Fruit fly (Drosophila melanogaster) whole organism, embryonic: ENCODE measurements around the gene CG32278.

Experiments used
- Aef1 ChIP-seq: fragments of 200-800 bp; sonication (Bioruptor generic); IDR thresholded peaks from 3 replicates; pipeline ENCODE4 v1.3.6; 2022; ENCODE audit warnings: missing biosample characterization, missing genetic modification characterization
- Asciz ChIP-seq: fragments of 200-800 bp; sonication (Bioruptor generic); optimal IDR thresholded peaks from 2 replicates; lab custom pipeline; 2017; ENCODE audit warnings: missing biosample characterization, mild to moderate bottlenecking, missing genetic modification characterization, missing genetic modification reagents
- Atf-2 ChIP-seq: fragments of 200-800 bp; sonication (Bioruptor generic); optimal IDR thresholded peaks from 2 replicates; lab custom pipeline; 2016; ENCODE audit warnings: missing biosample characterization, missing genetic modification characterization
- BEAF-32 ChIP-seq: fragments of 200-800 bp; sonication (Bioruptor generic); optimal IDR thresholded peaks from 3 replicates; lab custom pipeline; 2017; ENCODE audit warnings: missing biosample characterization, missing genetic modification characterization, mild to moderate bottlenecking, moderate library complexity, missing genetic modification reagents
- Bgb ChIP-seq: fragments of 200-800 bp; sonication (Bioruptor generic); IDR thresholded peaks from 2 replicates; pipeline ENCODE4 v1.3.6; 2022; ENCODE audit warnings: missing biosample characterization, missing genetic modification characterization; ENCODE audit not compliant: partially characterized antibody
- CG10147 ChIP-seq: fragments of 200-800 bp; sonication (Bioruptor generic); optimal IDR thresholded peaks from 2 replicates; lab custom pipeline; 2019; ENCODE audit warnings: missing biosample characterization, mild to moderate bottlenecking, missing genetic modification characterization, moderate library complexity
- CG11093 ChIP-seq: fragments of 200-800 bp; sonication (Bioruptor generic); IDR thresholded peaks from 3 replicates; pipeline ENCODE4 v1.3.6; 2022; ENCODE audit warnings: missing biosample characterization, missing genetic modification characterization
- CG11247 ChIP-seq: fragments of 200-800 bp; sonication (Bioruptor generic); IDR thresholded peaks from 2 replicates; pipeline ENCODE4 v1.3.6; 2022; ENCODE audit warnings: missing biosample characterization, missing genetic modification characterization
- CG12071 ChIP-seq: fragments of 200-800 bp; sonication (Bioruptor generic); optimal IDR thresholded peaks from 3 replicates; lab custom pipeline; 2018; ENCODE audit warnings: missing biosample characterization, mild to moderate bottlenecking, missing genetic modification characterization
- CG12104 ChIP-seq: fragments of 200-800 bp; sonication (Bioruptor generic); optimal IDR thresholded peaks from 3 replicates; lab custom pipeline; 2016; ENCODE audit warnings: missing biosample characterization, missing genetic modification characterization
- CG12236 ChIP-seq: fragments of 200-800 bp; sonication (Bioruptor generic); optimal IDR thresholded peaks from 2 replicates; lab custom pipeline; 2016; ENCODE audit warnings: missing biosample characterization, missing genetic modification characterization
- CG1603 ChIP-seq: fragments of 200-800 bp; sonication (Bioruptor generic); optimal IDR thresholded peaks from 2 replicates; lab custom pipeline; 2019; ENCODE audit warnings: missing biosample characterization, mild to moderate bottlenecking, missing genetic modification characterization, moderate library complexity
- CG17568 ChIP-seq: fragments of 200-800 bp; sonication (Bioruptor generic); optimal IDR thresholded peaks from 2 replicates; lab custom pipeline; 2018; ENCODE audit warnings: missing biosample characterization, mild to moderate bottlenecking, missing genetic modification characterization, moderate library complexity
- CG18011 ChIP-seq: fragments of 200-800 bp; sonication (Bioruptor generic); optimal IDR thresholded peaks from 2 replicates; lab custom pipeline; 2017; ENCODE audit warnings: missing biosample characterization, missing genetic modification characterization, mild to moderate bottlenecking, moderate library complexity, missing genotype
- CG32767 ChIP-seq: fragments of 200-800 bp; sonication (Bioruptor generic); IDR thresholded peaks from 2 replicates; pipeline ENCODE4 v1.3.6; 2022; ENCODE audit warnings: missing biosample characterization, missing genetic modification characterization
- CG4707 ChIP-seq: fragments of 200-800 bp; sonication (Bioruptor generic); optimal IDR thresholded peaks from 2 replicates; lab custom pipeline; 2018; ENCODE audit warnings: missing biosample characterization, mild to moderate bottlenecking, missing genetic modification characterization, moderate library complexity
- CG6813 ChIP-seq: fragments of 200-800 bp; sonication (Bioruptor generic); optimal IDR thresholded peaks from 2 replicates; lab custom pipeline; 2017; ENCODE audit warnings: missing biosample characterization, missing genetic modification characterization, mild to moderate bottlenecking, moderate library complexity, missing genetic modification reagents
- CG6854 ChIP-seq: fragments of 200-800 bp; sonication (Bioruptor generic); optimal IDR thresholded peaks from 3 replicates; lab custom pipeline; 2017; ENCODE audit warnings: missing biosample characterization, mild to moderate bottlenecking, missing genetic modification characterization
- CG7786 ChIP-seq: fragments of 200-800 bp; sonication (Bioruptor generic); optimal IDR thresholded peaks from 2 replicates; lab custom pipeline; 2016; ENCODE audit warnings: missing biosample characterization, missing genetic modification characterization
- CG8290 ChIP-seq, 3 experiments: fragments of 200-800 bp; sonication (Bioruptor generic); optimal IDR thresholded peaks; 2 replicates each; lab custom pipeline; 2016 to 2019; ENCODE audit warnings: missing biosample characterization in 3 of 3, missing genetic modification characterization in 3 of 3, mild to moderate bottlenecking in 2 of 3, moderate library complexity in 1 of 3
- CG9817 ChIP-seq: fragments of 200-800 bp; sonication (Bioruptor generic); optimal IDR thresholded peaks from 2 replicates; lab custom pipeline; 2018; ENCODE audit warnings: missing biosample characterization, mild to moderate bottlenecking, missing genetic modification characterization, moderate library complexity
- CHES-1-like ChIP-seq: fragments of 200-800 bp; sonication (Bioruptor generic); optimal IDR thresholded peaks from 2 replicates; lab custom pipeline; 2016; ENCODE audit warnings: missing biosample characterization, missing genetic modification characterization
- CoRest ChIP-seq: fragments of 200-800 bp; sonication (Bioruptor generic); optimal IDR thresholded peaks from 3 replicates; lab custom pipeline; 2018; ENCODE audit warnings: missing biosample characterization, mild to moderate bottlenecking, missing genetic modification characterization, moderate library complexity
- D19A ChIP-seq: fragments of 200-800 bp; optimal IDR thresholded peaks from 3 replicates; lab custom pipeline; 2019; ENCODE audit warnings: missing biosample characterization, mild to moderate bottlenecking, missing genetic modification characterization, moderate library complexity
- D19B ChIP-seq: fragments of 200-800 bp; sonication (Bioruptor generic); optimal IDR thresholded peaks from 2 replicates; lab custom pipeline; 2017; ENCODE audit warnings: missing biosample characterization, mild to moderate bottlenecking, missing genetic modification characterization
- E2f2 ChIP-seq: fragments of 200-800 bp; sonication (Bioruptor generic); IDR thresholded peaks from 2 replicates; pipeline ENCODE4 v1.3.6; 2022; ENCODE audit warnings: missing biosample characterization, missing genetic modification characterization
- Ets65A ChIP-seq: fragments of 200-800 bp; sonication (Bioruptor generic); peaks from one replicate; lab custom pipeline; 2016; ENCODE audit warnings: missing biosample characterization, missing genetic modification characterization
- HmgZ ChIP-seq: fragments of 200-800 bp; sonication (Bioruptor generic); optimal IDR thresholded peaks from 2 replicates; lab custom pipeline; 2018; ENCODE audit warnings: missing biosample characterization, mild to moderate bottlenecking, missing genetic modification characterization
- Mes4 ChIP-seq: fragments of 200-800 bp; sonication (Bioruptor generic); optimal IDR thresholded peaks from 2 replicates; lab custom pipeline; 2016; ENCODE audit warnings: missing biosample characterization, missing genetic modification characterization
- Oaz ChIP-seq: fragments of 200-800 bp; sonication (Bioruptor generic); IDR thresholded peaks from 2 replicates; pipeline ENCODE4 v1.3.6; 2022; ENCODE audit warnings: missing biosample characterization, missing genetic modification characterization
- Poxn ChIP-seq: fragments of 200-800 bp; sonication (Bioruptor generic); IDR thresholded peaks from 2 replicates; pipeline ENCODE4 v1.3.6; 2022; ENCODE audit warnings: missing biosample characterization, missing genetic modification characterization
- Spps ChIP-seq: fragments of 200-800 bp; sonication (Bioruptor generic); optimal IDR thresholded peaks from 2 replicates; lab custom pipeline; 2018; ENCODE audit warnings: missing biosample characterization, mild to moderate bottlenecking, missing genetic modification characterization
- az2 ChIP-seq: fragments of 200-800 bp; sonication (Bioruptor generic); optimal IDR thresholded peaks from 3 replicates; lab custom pipeline; 2016; ENCODE audit warnings: missing biosample characterization, missing genetic modification characterization
- bbx ChIP-seq: fragments of 200-800 bp; sonication (Bioruptor generic); IDR thresholded peaks from 2 replicates; pipeline ENCODE4 v1.3.6; 2022; ENCODE audit warnings: missing biosample characterization, missing genetic modification characterization; ENCODE audit not compliant: partially characterized antibody
- bsh ChIP-seq, 2 experiments: fragments of 200-800 bp; sonication (Bioruptor generic); optimal IDR thresholded peaks; 2 replicates each; lab custom pipeline; 2017 to 2018; ENCODE audit warnings: mild to moderate bottlenecking in 2 of 2, missing biosample characterization in 2 of 2, missing genetic modification characterization in 2 of 2, moderate library complexity in 1 of 2
- cg ChIP-seq: fragments of 200-800 bp; sonication (Bioruptor generic); optimal IDR thresholded peaks from 3 replicates; lab custom pipeline; 2019; ENCODE audit warnings: missing biosample characterization, mild to moderate bottlenecking, missing genetic modification characterization, moderate library complexity
- chif ChIP-seq, 2 experiments: fragments of 200-800 bp; sonication (Bioruptor generic); optimal IDR thresholded peaks; 3 replicates each; lab custom pipeline; 2016; ENCODE audit warnings: missing biosample characterization in 2 of 2, missing genetic modification characterization in 2 of 2
- dmrt11E ChIP-seq: fragments of 200-800 bp; sonication (Bioruptor generic); optimal IDR thresholded peaks from 3 replicates; lab custom pipeline; 2018; ENCODE audit warnings: missing biosample characterization, mild to moderate bottlenecking, missing genetic modification characterization, moderate library complexity
- ems ChIP-seq: fragments of 200-800 bp; sonication (Bioruptor generic); optimal IDR thresholded peaks from 3 replicates; lab custom pipeline; 2016; ENCODE audit warnings: missing biosample characterization, missing genetic modification characterization
- fd64A ChIP-seq: fragments of 200-800 bp; sonication (Bioruptor generic); optimal IDR thresholded peaks from 3 replicates; lab custom pipeline; 2018; ENCODE audit warnings: missing biosample characterization, mild to moderate bottlenecking, missing genetic modification characterization
- fru ChIP-seq: fragments of >200 bp; optimal IDR thresholded peaks from 2 replicates; lab custom pipeline; 2017
- gro ChIP-seq: fragments of 200-800 bp; sonication (Bioruptor generic); optimal IDR thresholded peaks from 2 replicates; lab custom pipeline; 2016; ENCODE audit warnings: missing biosample characterization, missing genetic modification characterization
- hth ChIP-seq: fragments of >200 bp; optimal IDR thresholded peaks from 2 replicates; lab custom pipeline; 2017; ENCODE audit warnings: inconsistent platforms
- lmd ChIP-seq: fragments of 200-800 bp; sonication (Bioruptor generic); IDR thresholded peaks from 2 replicates; pipeline ENCODE4 v1.3.6; 2022; ENCODE audit warnings: missing biosample characterization, missing genetic modification characterization
- p53 ChIP-seq: fragments of 200-800 bp; sonication (Bioruptor generic); optimal IDR thresholded peaks from 2 replicates; lab custom pipeline; 2016; ENCODE audit warnings: missing biosample characterization, missing genetic modification characterization
- phol ChIP-seq: fragments of 200-800 bp; sonication (Bioruptor generic); optimal IDR thresholded peaks from 3 replicates; lab custom pipeline; 2018; ENCODE audit warnings: missing biosample characterization, mild to moderate bottlenecking, missing genetic modification characterization, moderate library complexity
- salm ChIP-seq: fragments of 200-800 bp; sonication (Bioruptor generic); optimal IDR thresholded peaks from 2 replicates; lab custom pipeline; 2018; ENCODE audit warnings: missing biosample characterization, mild to moderate bottlenecking, missing genetic modification characterization
- sens ChIP-seq: fragments of 200-800 bp; sonication (Bioruptor generic); peaks from one replicate; lab custom pipeline; 2016; ENCODE audit warnings: missing biosample characterization, missing genetic modification characterization
- sr ChIP-seq: fragments of 200-800 bp; sonication (Bioruptor generic); IDR thresholded peaks from 3 replicates; pipeline ENCODE4 v1.3.6; 2022; ENCODE audit warnings: missing biosample characterization, missing genetic modification characterization
- wek ChIP-seq: fragments of 200-800 bp; sonication (Bioruptor generic); optimal IDR thresholded peaks from 3 replicates; lab custom pipeline; 2018; ENCODE audit warnings: missing biosample characterization, mild to moderate bottlenecking, missing genetic modification characterization, moderate library complexity

The CG32278 gene

DNA sequence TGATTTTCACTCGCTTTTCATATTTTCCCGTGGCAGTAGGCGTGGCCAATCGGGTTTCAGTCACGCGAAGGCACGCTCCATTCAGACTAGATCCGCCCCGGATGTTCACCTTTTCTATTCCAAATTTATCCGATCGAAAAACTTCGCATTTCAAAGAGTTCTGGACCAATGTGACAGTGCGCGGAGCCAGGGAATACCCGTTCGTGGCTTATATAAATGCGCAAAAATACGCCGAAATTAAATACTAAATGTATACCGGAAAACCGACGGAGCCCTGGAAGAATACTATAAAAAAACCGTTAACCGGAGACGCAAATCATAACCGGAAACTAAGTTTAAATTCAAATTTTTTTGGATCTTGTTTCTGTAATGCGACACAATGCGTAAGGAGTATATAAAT lies 41.5 kb upstream of the CG32278 start, which contains the start of gene promL (continued):
- TF ChIP-seq Aef1 (GFP tag; lab: Robert Waterston, UW) (no peak), E2f2 (GFP tag; lab: Robert Waterston, UW) (peak; percentile 82), CG12236 (GFP tag; lab: Kevin White, UChicago) (peak; percentile 6), Asciz (peak; percentile 50), CG12104 (GFP tag; lab: Kevin White, UChicago) (peak; percentile 59), p53 (GFP tag; lab: Kevin White, UChicago) (peak; percentile 42), Bgb (GFP tag; lab: Robert Waterston, UW) (peak; percentile 47; the same call in 1 of the 2 replicates), fru (lab: Kevin White, UChicago) (no peak), az2 (GFP tag; lab: Kevin White, UChicago) (no peak), D19A (tag; lab: Kevin White, UChicago) (peak; percentile 53), phol (tag; lab: Kevin White, UChicago) (peak; percentile 67), lmd (GFP tag; lab: Robert Waterston, UW) (no peak), CG18011 (GFP tag; lab: Kevin White, UChicago) (peak; percentile 3), CG9817 (tag; lab: Kevin White, UChicago) (peak; percentile 46), fd64A (GFP tag; lab: Kevin White, UChicago) (peak; percentile 41), CG17568 (GFP tag; lab: Kevin White, UChicago) (peak; percentile 74), Spps (tag; lab: Kevin White, UChicago) (peak; percentile 14), chif (GFP tag; optimal IDR thresholded peaks at IDR 0.05; lab: Kevin White, UChicago) (peak; percentile 12 to 38), Poxn (GFP tag; lab: Robert Waterston, UW) (no peak), Oaz (no peak), CG8290 (GFP tag; optimal IDR thresholded peaks at IDR 0.05; lab: Kevin White, UChicago) (peak; percentile 42), CG8290 (tag; optimal IDR thresholded peaks at IDR 0.05; lab: Kevin White, UChicago) (peak in 1 of 2 experiments; percentile 67), Ets65A (GFP tag; lab: Kevin White, UChicago) (peak; percentile 97), CHES-1-like (peak; percentile 61), bsh (GFP tag; optimal IDR thresholded peaks at IDR 0.05; lab: Kevin White, UChicago) (peak in 1 of 2 experiments; percentile 41), D19B (peak; percentile 33), CG12071 (GFP tag; lab: Kevin White, UChicago) (peak; percentile 41), CG32767 (GFP tag; lab: Robert Waterston, UW) (peak; percentile 38; the same call in 1 of the 2 replicates), bbx (GFP tag; lab: Robert Waterston, UW) (peak; percentile 72), CG11093 (no peak), gro (GFP tag; lab: Kevin White, UChicago) (peak; percentile 77), hth (lab: Kevin White, UChicago) (no peak), CG6813 (peak; percentile 48), sr (GFP tag; lab: Robert Waterston, UW) (no peak), CG10147 (GFP tag; lab: Kevin White, UChicago) (peak; percentile 64), Mes4 (GFP tag; lab: Kevin White, UChicago) (peak; percentile 67), CoRest (tag; lab: Kevin White, UChicago) (peak; percentile 86), CG7786 (GFP tag; lab: Kevin White, UChicago) (peak; percentile 27), ems (GFP tag; lab: Kevin White, UChicago) (peak; percentile 66), sens (GFP tag; lab: Kevin White, UChicago) (peak; percentile 75), CG1603 (tag; lab: Kevin White, UChicago) (peak; percentile 83), CG4707 (peak; percentile 46), HmgZ (tag; lab: Kevin White, UChicago) (peak; percentile 80), BEAF-32 (GFP tag; lab: Kevin White, UChicago) (peak; percentile 47), cg (GFP tag; lab: Kevin White, UChicago) (peak; percentile 17), wek (peak; percentile 54), CG6854 (GFP tag; lab: Kevin White, UChicago) (peak; percentile 55), dmrt11E (tag; lab: Kevin White, UChicago) (peak; percentile 40), Atf-2 (GFP tag; lab: Kevin White, UChicago) (peak; percentile 16), salm (tag; lab: Kevin White, UChicago) (peak; percentile 66), CG11247 (0 out of 2 replicates have a peak, but pooled peaks have one; percentile 24)
